Fruit fly (Drosophila melanogaster) whole organism, embryonic: ENCODE results near the gene corolla.

ENCODE experiments used
- ATbp ChIP-seq: fragments of 200-800 bp; sonication (Bioruptor generic); optimal IDR thresholded peaks from 2 replicates; lab custom pipeline; 2017; ENCODE audit warnings: missing biosample characterization, mild to moderate bottlenecking, missing genetic modification characterization, missing genetic modification reagents
- B-H2 ChIP-seq: fragments of 200-800 bp; sonication (Bioruptor generic); optimal IDR thresholded peaks from 2 replicates; lab custom pipeline; 2018; ENCODE audit warnings: missing biosample characterization, mild to moderate bottlenecking, missing genetic modification characterization
- Bgb ChIP-seq: fragments of 200-800 bp; sonication (Bioruptor generic); IDR thresholded peaks from 2 replicates; pipeline ENCODE4 v1.3.6; 2022; ENCODE audit warnings: missing biosample characterization, missing genetic modification characterization; ENCODE audit not compliant: partially characterized antibody
- CG12744 ChIP-seq: fragments of 200-800 bp; sonication (Bioruptor generic); optimal IDR thresholded peaks from 2 replicates; lab custom pipeline; 2016; ENCODE audit warnings: missing biosample characterization, missing genetic modification characterization
- CG14667 ChIP-seq: fragments of 200-800 bp; sonication (Bioruptor generic); IDR thresholded peaks from 2 replicates; pipeline ENCODE4 v1.3.6; 2022; ENCODE audit warnings: missing biosample characterization, missing genetic modification characterization
- CG15514 ChIP-seq: fragments of 200-800 bp; sonication (Bioruptor generic); optimal IDR thresholded peaks from 3 replicates; lab custom pipeline; 2017; ENCODE audit warnings: missing biosample characterization, missing genetic modification characterization, mild to moderate bottlenecking, moderate library complexity, missing genetic modification reagents
- CG1603 ChIP-seq: fragments of 200-800 bp; sonication (Bioruptor generic); optimal IDR thresholded peaks from 2 replicates; lab custom pipeline; 2019; ENCODE audit warnings: missing biosample characterization, mild to moderate bottlenecking, missing genetic modification characterization, moderate library complexity
- CG2116 ChIP-seq: fragments of 200-800 bp; sonication (Bioruptor generic); optimal IDR thresholded peaks from 3 replicates; lab custom pipeline; 2018; ENCODE audit warnings: missing biosample characterization, mild to moderate bottlenecking, missing genetic modification characterization
- CG2712 ChIP-seq: fragments of 200-800 bp; optimal IDR thresholded peaks from 3 replicates; lab custom pipeline; 2019; ENCODE audit warnings: missing biosample characterization, mild to moderate bottlenecking, missing genetic modification characterization, moderate library complexity
- CG2875 ChIP-seq: fragments of 200-800 bp; sonication (Bioruptor generic); optimal IDR thresholded peaks from 2 replicates; lab custom pipeline; 2017; ENCODE audit warnings: missing biosample characterization, mild to moderate bottlenecking, missing genetic modification characterization, missing genetic modification reagents
- CG31224 ChIP-seq: fragments of 200-800 bp; sonication (Bioruptor generic); IDR thresholded peaks from 2 replicates; pipeline ENCODE4 v1.3.6; 2022; ENCODE audit warnings: missing biosample characterization, missing genetic modification characterization
- CG34224 ChIP-seq: fragments of 200-800 bp; sonication (Bioruptor generic); IDR thresholded peaks from 3 replicates; pipeline ENCODE4 v1.3.6; 2022; ENCODE audit warnings: missing biosample characterization, missing genetic modification characterization; ENCODE audit not compliant: partially characterized antibody
- CG6654 ChIP-seq: fragments of 200-800 bp; sonication (Bioruptor generic); optimal IDR thresholded peaks from 2 replicates; lab custom pipeline; 2017; ENCODE audit warnings: missing biosample characterization, mild to moderate bottlenecking, missing genetic modification characterization
- CG7556 ChIP-seq: fragments of 200-800 bp; sonication (Bioruptor generic); optimal IDR thresholded peaks from 2 replicates; lab custom pipeline; 2017; ENCODE audit warnings: missing biosample characterization, mild to moderate bottlenecking, missing genetic modification characterization
- CG8944 ChIP-seq: fragments of 200-800 bp; sonication (Bioruptor generic); optimal IDR thresholded peaks from 3 replicates; lab custom pipeline; 2016; ENCODE audit warnings: missing biosample characterization, missing genetic modification characterization
- CG9609 ChIP-seq: fragments of 200-800 bp; sonication (Bioruptor generic); optimal IDR thresholded peaks from 3 replicates; lab custom pipeline; 2016; ENCODE audit warnings: missing biosample characterization, missing genetic modification characterization
- CG9797 ChIP-seq: fragments of 200-800 bp; sonication (Bioruptor generic); optimal IDR thresholded peaks from 3 replicates; lab custom pipeline; 2018; ENCODE audit warnings: missing biosample characterization, mild to moderate bottlenecking, missing genetic modification characterization
- Eip74EF ChIP-seq, 2 experiments: fragments of 200-800 bp in 1 of 2; fragments of >200 bp in 1 of 2; sonication (Bioruptor generic) in 1 of 2; optimal IDR thresholded peaks; 2 replicates each; lab custom pipeline; 2017 to 2019; ENCODE audit warnings: missing biosample characterization in 2 of 2, missing genetic modification characterization in 2 of 2, mild to moderate bottlenecking in 1 of 2, moderate library complexity in 1 of 2
- Elba2 ChIP-seq: fragments of 200-800 bp; sonication (Bioruptor generic); optimal IDR thresholded peaks from 3 replicates; lab custom pipeline; 2016; ENCODE audit warnings: missing biosample characterization, missing genetic modification characterization
- HmgD ChIP-seq: fragments of 200-800 bp; sonication (Bioruptor generic); optimal IDR thresholded peaks from 3 replicates; lab custom pipeline; 2016; ENCODE audit warnings: missing biosample characterization, missing genetic modification characterization
- Hr51 ChIP-seq, 2 experiments: fragments of 200-800 bp; sonication (Bioruptor generic); optimal IDR thresholded peaks; 2 replicates in 1 of 2; 3 replicates in 1 of 2; lab custom pipeline; 2016 to 2018; ENCODE audit warnings: missing biosample characterization in 2 of 2, missing genetic modification characterization in 2 of 2, mild to moderate bottlenecking in 1 of 2, moderate library complexity in 1 of 2
- Mes4 ChIP-seq: fragments of 200-800 bp; sonication (Bioruptor generic); optimal IDR thresholded peaks from 2 replicates; lab custom pipeline; 2016; ENCODE audit warnings: missing biosample characterization, missing genetic modification characterization
- Mrtf ChIP-seq: fragments of 200-800 bp; sonication (Bioruptor generic); IDR thresholded peaks from 3 replicates; pipeline ENCODE4 v1.3.6; 2022; ENCODE audit warnings: missing biosample characterization, missing genetic modification characterization
- Nf-YC ChIP-seq: fragments of 200-800 bp; optimal IDR thresholded peaks from 3 replicates; lab custom pipeline; 2019; ENCODE audit warnings: missing biosample characterization, mild to moderate bottlenecking, missing genetic modification characterization, moderate library complexity
- Sox100B ChIP-seq: fragments of 200-800 bp; sonication (Bioruptor generic); optimal IDR thresholded peaks from 3 replicates; lab custom pipeline; 2018; ENCODE audit warnings: missing biosample characterization, mild to moderate bottlenecking, missing genetic modification characterization
- Ssrp ChIP-seq: fragments of 200-800 bp; sonication (Bioruptor generic); optimal IDR thresholded peaks from 2 replicates; lab custom pipeline; 2018; ENCODE audit warnings: missing biosample characterization, mild to moderate bottlenecking, missing genetic modification characterization, moderate library complexity
- Trl ChIP-seq, 3 experiments: fragments of >200 bp in 2 of 3; fragments of 200-800 bp in 1 of 3; sonication (Bioruptor generic) in 1 of 3; optimal IDR thresholded peaks; 2 replicates in 1 of 3; 3 replicates in 2 of 3; lab custom pipeline; 2016 to 2017; ENCODE audit warnings: missing biosample characterization in 1 of 3, missing genetic modification characterization in 1 of 3
- ash1 ChIP-seq: fragments of 200-800 bp; sonication (Bioruptor generic); optimal IDR thresholded peaks from 2 replicates; lab custom pipeline; 2018; ENCODE audit warnings: missing biosample characterization, mild to moderate bottlenecking, missing genetic modification characterization
- cg ChIP-seq: fragments of 200-800 bp; sonication (Bioruptor generic); optimal IDR thresholded peaks from 3 replicates; lab custom pipeline; 2019; ENCODE audit warnings: missing biosample characterization, mild to moderate bottlenecking, missing genetic modification characterization, moderate library complexity
- chif ChIP-seq, 2 experiments: fragments of 200-800 bp; sonication (Bioruptor generic); optimal IDR thresholded peaks; 3 replicates each; lab custom pipeline; 2016; ENCODE audit warnings: missing biosample characterization in 2 of 2, missing genetic modification characterization in 2 of 2
- chn ChIP-seq: fragments of 200-800 bp; sonication (Bioruptor generic); optimal IDR thresholded peaks from 2 replicates; lab custom pipeline; 2016; ENCODE audit warnings: missing biosample characterization, missing genetic modification characterization
- danr ChIP-seq: fragments of 200-800 bp; sonication (Bioruptor generic); IDR thresholded peaks from 2 replicates; pipeline ENCODE4 v1.3.6; 2022; ENCODE audit warnings: missing biosample characterization, missing genetic modification characterization
- dmrt99B ChIP-seq: fragments of 200-800 bp; sonication (Bioruptor generic); optimal IDR thresholded peaks from 2 replicates; lab custom pipeline; 2018; ENCODE audit warnings: missing biosample characterization, mild to moderate bottlenecking, missing genetic modification characterization, moderate library complexity
- en ChIP-seq: fragments of 200-800 bp; sonication (Bioruptor generic); optimal IDR thresholded peaks from 2 replicates; lab custom pipeline; 2016; ENCODE audit warnings: missing biosample characterization, missing genetic modification characterization
- fd64A ChIP-seq: fragments of 200-800 bp; sonication (Bioruptor generic); optimal IDR thresholded peaks from 3 replicates; lab custom pipeline; 2018; ENCODE audit warnings: missing biosample characterization, mild to moderate bottlenecking, missing genetic modification characterization
- gsb-n ChIP-seq: fragments of 200-800 bp; sonication (Bioruptor generic); optimal IDR thresholded peaks from 3 replicates; lab custom pipeline; 2018; ENCODE audit warnings: missing biosample characterization, mild to moderate bottlenecking, missing genetic modification characterization
- hkb ChIP-seq, 2 experiments: fragments of 200-800 bp in 1 of 2; fragments of >200 bp in 1 of 2; sonication (Bioruptor generic) in 1 of 2; IDR thresholded peaks in 1 of 2; optimal IDR thresholded peaks in 1 of 2; 2 replicates each; pipeline versions ENCODE4 v1.3.6 to Lab custom; 2017 to 2022; ENCODE audit warnings: missing biosample characterization in 1 of 2, missing genetic modification characterization in 1 of 2
- jigr1 ChIP-seq: fragments of 200-800 bp; sonication (Bioruptor generic); IDR thresholded peaks from 3 replicates; pipeline ENCODE4 v1.3.6; 2022; ENCODE audit warnings: missing biosample characterization, missing genetic modification characterization
- jing ChIP-seq: fragments of 200-800 bp; sonication (Bioruptor generic); optimal IDR thresholded peaks from 2 replicates; lab custom pipeline; 2018; ENCODE audit warnings: missing biosample characterization, mild to moderate bottlenecking, missing genetic modification characterization
- lab ChIP-seq: fragments of 200-800 bp; sonication (Bioruptor generic); optimal IDR thresholded peaks from 3 replicates; lab custom pipeline; 2017; ENCODE audit warnings: missing biosample characterization, missing genetic modification characterization, mild to moderate bottlenecking, moderate library complexity, missing genetic modification reagents
- lmd ChIP-seq: fragments of 200-800 bp; sonication (Bioruptor generic); IDR thresholded peaks from 2 replicates; pipeline ENCODE4 v1.3.6; 2022; ENCODE audit warnings: missing biosample characterization, missing genetic modification characterization
- lov ChIP-seq, 2 experiments: fragments of 200-800 bp in 1 of 2; fragments of >200 bp in 1 of 2; sonication (Bioruptor generic) in 1 of 2; IDR thresholded peaks in 1 of 2; optimal IDR thresholded peaks in 1 of 2; 2 replicates in 1 of 2; 3 replicates in 1 of 2; pipeline versions ENCODE4 v1.3.6 to Lab custom; 2017 to 2022; ENCODE audit warnings: missing biosample characterization in 1 of 2, missing genetic modification characterization in 1 of 2
- psq ChIP-seq: fragments of 200-800 bp; sonication (Bioruptor generic); optimal IDR thresholded peaks from 2 replicates; lab custom pipeline; 2017; ENCODE audit warnings: missing biosample characterization, missing genetic modification characterization
- seq ChIP-seq: fragments of 200-800 bp; sonication (Bioruptor generic); IDR thresholded peaks from 2 replicates; pipeline ENCODE4 v1.3.6; 2022; ENCODE audit warnings: missing biosample characterization, missing genetic modification characterization
- sob ChIP-seq: fragments of 200-800 bp; sonication (Bioruptor generic); IDR thresholded peaks from 2 replicates; pipeline ENCODE4 v1.3.6; 2022; ENCODE audit warnings: missing biosample characterization, missing genetic modification characterization
- sr ChIP-seq: fragments of 200-800 bp; sonication (Bioruptor generic); IDR thresholded peaks from 3 replicates; pipeline ENCODE4 v1.3.6; 2022; ENCODE audit warnings: missing biosample characterization, missing genetic modification characterization
- vvl ChIP-seq: fragments of 200-800 bp; sonication (Bioruptor generic); IDR thresholded peaks from 2 replicates; pipeline ENCODE4 v1.3.6; 2022; ENCODE audit warnings: missing biosample characterization, missing genetic modification characterization

corolla gene

DNA sequence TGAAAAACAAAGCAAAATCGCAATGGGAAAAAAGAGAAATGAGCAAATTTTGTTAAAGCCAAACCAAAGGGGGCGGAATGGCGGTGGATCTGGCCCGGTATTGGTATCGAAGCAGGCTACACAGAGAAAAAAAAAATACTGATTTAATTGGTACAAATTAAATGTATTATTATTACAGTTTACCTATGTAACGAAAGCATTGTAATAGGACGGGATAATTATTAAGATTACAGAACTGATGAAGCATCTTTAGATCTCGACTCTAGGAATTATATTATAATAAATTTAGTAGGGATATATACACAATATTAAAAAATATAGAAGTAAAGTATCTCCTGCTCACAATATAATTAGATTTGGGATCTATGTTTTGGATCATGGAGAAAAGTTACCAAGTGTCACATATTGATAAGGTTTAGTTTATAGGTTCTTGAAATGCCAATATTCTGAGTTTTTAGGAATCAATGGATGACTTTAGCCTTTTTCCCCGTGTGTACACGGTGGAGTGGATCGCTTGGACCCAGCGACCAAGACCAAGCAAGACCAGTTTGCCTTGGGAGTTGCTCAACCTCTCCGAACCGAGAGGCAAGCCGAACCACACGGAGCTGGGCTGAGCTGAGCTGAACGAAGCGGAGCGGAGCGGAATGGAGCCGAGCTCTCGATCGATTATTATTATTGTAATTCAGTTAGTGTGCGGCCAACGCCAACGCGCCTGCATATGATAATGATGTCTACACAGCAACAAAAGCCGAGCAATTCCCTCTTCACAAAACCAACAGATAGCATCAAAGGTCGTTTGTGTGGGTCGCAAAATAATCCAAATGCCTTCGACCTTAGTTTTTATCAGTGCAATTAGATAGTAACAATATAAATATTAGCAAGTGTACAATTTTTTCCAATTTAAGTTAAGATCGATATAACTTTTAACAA is 48.1 kb upstream of the corolla start (continued):
- peak; percentile 81; the same call in 2 of the 3 replicates for TF ChIP-seq sr (GFP tag; lab: Robert Waterston, UW)
- no peak for TF ChIP-seq psq (GFP tag; lab: Kevin White, UChicago)
- TF ChIP-seq chif (GFP tag; optimal IDR thresholded peaks at IDR 0.05; lab: Kevin White, UChicago) = no peak
- TF ChIP-seq lab (GFP tag; lab: Kevin White, UChicago) = no peak
- no peak for TF ChIP-seq gsb-n
- TF ChIP-seq cg (GFP tag; lab: Kevin White, UChicago) = no peak
- TF ChIP-seq CG9797 (GFP tag; lab: Kevin White, UChicago) = no peak
- TF ChIP-seq Sox100B (GFP tag; lab: Kevin White, UChicago) = peak; percentile 37
- peak in 1 of 2 experiments; percentile 39 for TF ChIP-seq Hr51 (GFP tag; optimal IDR thresholded peaks at IDR 0.05; lab: Kevin White, UChicago)
- no peak for TF ChIP-seq Eip74EF (GFP tag; optimal IDR thresholded peaks at IDR 0.05; lab: Kevin White, UChicago)
- TF ChIP-seq sob (GFP tag; lab: Robert Waterston, UW) = 0 out of 2 replicates have a peak, but pooled peaks have one; percentile 15
- peak; percentile 7 for TF ChIP-seq Nf-YC
- TF ChIP-seq CG9609 (GFP tag; lab: Kevin White, UChicago) = no peak
- no peak for TF ChIP-seq Mes4 (GFP tag; lab: Kevin White, UChicago)
- no peak for TF ChIP-seq Ssrp (tag; lab: Kevin White, UChicago)
- peak; percentile 34 for TF ChIP-seq dmrt99B (tag; lab: Kevin White, UChicago)
- no peak for TF ChIP-seq ATbp
- TF ChIP-seq CG15514 = no peak
- no peak for TF ChIP-seq CG14667 (GFP tag; lab: Robert Waterston, UW)
- TF ChIP-seq Trl (optimal IDR thresholded peaks at IDR 0.05; lab: Kevin White, UChicago) = no peak
- TF ChIP-seq Trl (GFP tag; optimal IDR thresholded peaks at IDR 0.05; lab: Kevin White, UChicago) = no peak
- TF ChIP-seq jigr1 (GFP tag; lab: Robert Waterston, UW) = no peak
- no peak for TF ChIP-seq en (GFP tag; lab: Kevin White, UChicago)
- TF ChIP-seq hkb (optimal IDR thresholded peaks at IDR 0.05; lab: Kevin White, UChicago) = no peak
- TF ChIP-seq hkb (GFP tag; IDR thresholded peaks at IDR 0.05; lab: Robert Waterston, UW) = no peak
- no peak for TF ChIP-seq CG6654 (GFP tag; lab: Kevin White, UChicago)
- no peak for TF ChIP-seq lmd (GFP tag; lab: Robert Waterston, UW)
- TF ChIP-seq chn (GFP tag; lab: Kevin White, UChicago) = no peak
- TF ChIP-seq CG7556 = no peak
- no peak for TF ChIP-seq lov (optimal IDR thresholded peaks at IDR 0.05; lab: Kevin White, UChicago)
- no peak for TF ChIP-seq lov (GFP tag; IDR thresholded peaks at IDR 0.05; lab: Robert Waterston, UW)
- TF ChIP-seq CG2712 = peak; percentile 5
- TF ChIP-seq jing = no peak
- no peak for TF ChIP-seq CG1603 (tag; lab: Kevin White, UChicago)
- no peak for TF ChIP-seq CG34224 (GFP tag; lab: Robert Waterston, UW)
- peak; percentile 74; the same call in 1 of the 2 replicates for TF ChIP-seq vvl (GFP tag; lab: Robert Waterston, UW)
- no peak for TF ChIP-seq ash1 (GFP tag; lab: Kevin White, UChicago)
- no peak for TF ChIP-seq seq (GFP tag; lab: Robert Waterston, UW)
- no peak for TF ChIP-seq HmgD (GFP tag; lab: Kevin White, UChicago)
- TF ChIP-seq CG12744 (GFP tag; lab: Kevin White, UChicago) = no peak
- no peak for TF ChIP-seq fd64A (GFP tag; lab: Kevin White, UChicago)
- TF ChIP-seq Elba2 (GFP tag; lab: Kevin White, UChicago) = no peak
- TF ChIP-seq CG2116 (GFP tag; lab: Kevin White, UChicago) = no peak
- no peak for TF ChIP-seq B-H2 (GFP tag; lab: Kevin White, UChicago)
- TF ChIP-seq CG2875 (GFP tag; lab: Kevin White, UChicago) = no peak
- no peak for TF ChIP-seq Mrtf (GFP tag; lab: Robert Waterston, UW)
- no peak for TF ChIP-seq danr (GFP tag; lab: Robert Waterston, UW)
- TF ChIP-seq CG31224 (GFP tag; lab: Robert Waterston, UW) = no peak
- no peak for TF ChIP-seq Bgb (GFP tag; lab: Robert Waterston, UW)
- no peak for TF ChIP-seq CG8944 (GFP tag; lab: Kevin White, UChicago)
